Fruit fly (Drosophila melanogaster) whole organism, embryonic: Measurements from ENCODE around the gene CG8300.

ENCODE experiments used
- Abd-B ChIP-seq: fragments of 200-800 bp; sonication (Bioruptor generic); optimal IDR thresholded peaks from 2 replicates; lab custom pipeline; 2018; ENCODE audit warnings: missing biosample characterization, mild to moderate bottlenecking, missing genetic modification characterization, moderate library complexity
- Asciz ChIP-seq: fragments of 200-800 bp; sonication (Bioruptor generic); optimal IDR thresholded peaks from 2 replicates; lab custom pipeline; 2017; ENCODE audit warnings: missing biosample characterization, mild to moderate bottlenecking, missing genetic modification characterization, missing genetic modification reagents
- Bgb ChIP-seq: fragments of 200-800 bp; sonication (Bioruptor generic); IDR thresholded peaks from 2 replicates; pipeline ENCODE4 v1.3.6; 2022; ENCODE audit warnings: missing biosample characterization, missing genetic modification characterization; ENCODE audit not compliant: partially characterized antibody
- CG10147 ChIP-seq: fragments of 200-800 bp; sonication (Bioruptor generic); optimal IDR thresholded peaks from 2 replicates; lab custom pipeline; 2019; ENCODE audit warnings: missing biosample characterization, mild to moderate bottlenecking, missing genetic modification characterization, moderate library complexity
- CG10462 ChIP-seq: fragments of 200-800 bp; sonication (Bioruptor generic); optimal IDR thresholded peaks from 2 replicates; lab custom pipeline; 2016; ENCODE audit warnings: missing biosample characterization, missing genetic modification characterization
- CG11560 ChIP-seq: fragments of 200-800 bp; sonication (Bioruptor generic); IDR thresholded peaks from 3 replicates; pipeline ENCODE4 v1.3.6; 2022; ENCODE audit warnings: missing biosample characterization, missing genetic modification characterization
- CG12236 ChIP-seq: fragments of 200-800 bp; sonication (Bioruptor generic); optimal IDR thresholded peaks from 2 replicates; lab custom pipeline; 2016; ENCODE audit warnings: missing biosample characterization, missing genetic modification characterization
- CG13296 ChIP-seq: fragments of 200-800 bp; sonication (Bioruptor generic); optimal IDR thresholded peaks from 3 replicates; lab custom pipeline; 2018; ENCODE audit warnings: missing biosample characterization, mild to moderate bottlenecking, missing genetic modification characterization
- CG1647 ChIP-seq: fragments of 200-800 bp; sonication (Bioruptor generic); optimal IDR thresholded peaks from 3 replicates; lab custom pipeline; 2016; ENCODE audit warnings: missing biosample characterization, missing genetic modification characterization
- CG17328 ChIP-seq: fragments of 200-800 bp; sonication (Bioruptor generic); IDR thresholded peaks from 2 replicates; pipeline ENCODE4 v1.3.6; 2022; ENCODE audit warnings: missing biosample characterization, missing genetic modification characterization
- CG2875 ChIP-seq: fragments of 200-800 bp; sonication (Bioruptor generic); optimal IDR thresholded peaks from 2 replicates; lab custom pipeline; 2017; ENCODE audit warnings: missing biosample characterization, mild to moderate bottlenecking, missing genetic modification characterization, missing genetic modification reagents
- CG3726 ChIP-seq: fragments of 200-800 bp; sonication (Bioruptor generic); IDR thresholded peaks from 3 replicates; pipeline ENCODE4, ENCODE4 v1.3.6; 2022; ENCODE audit warnings: missing biosample characterization, missing genetic modification characterization
- CG3838 ChIP-seq: fragments of 200-800 bp; sonication (Bioruptor generic); optimal IDR thresholded peaks from 3 replicates; lab custom pipeline; 2016; ENCODE audit warnings: missing biosample characterization, missing genetic modification characterization
- CG42726 ChIP-seq: fragments of 200-800 bp; sonication (Bioruptor generic); IDR thresholded peaks from 2 replicates; pipeline ENCODE4 v1.3.6; 2022; ENCODE audit warnings: missing biosample characterization, missing genetic modification characterization; ENCODE audit not compliant: partially characterized antibody
- CG4617 ChIP-seq: fragments of 200-800 bp; sonication (Bioruptor generic); optimal IDR thresholded peaks from 3 replicates; lab custom pipeline; 2016; ENCODE audit warnings: missing biosample characterization, missing genetic modification characterization, borderline replicate concordance
- CG4707 ChIP-seq: fragments of 200-800 bp; sonication (Bioruptor generic); optimal IDR thresholded peaks from 2 replicates; lab custom pipeline; 2018; ENCODE audit warnings: missing biosample characterization, mild to moderate bottlenecking, missing genetic modification characterization, moderate library complexity
- CG5245 ChIP-seq: fragments of 200-800 bp; sonication (Bioruptor generic); optimal IDR thresholded peaks from 3 replicates; lab custom pipeline; 2016; ENCODE audit warnings: missing biosample characterization, missing genetic modification characterization
- CG7839 ChIP-seq: fragments of 200-800 bp; sonication (Bioruptor generic); optimal IDR thresholded peaks from 3 replicates; lab custom pipeline; 2018; ENCODE audit warnings: missing biosample characterization, mild to moderate bottlenecking, missing genetic modification characterization, moderate library complexity
- CrebB ChIP-seq: fragments of 200-800 bp; sonication (Bioruptor generic); optimal IDR thresholded peaks from 3 replicates; lab custom pipeline; 2018; ENCODE audit warnings: missing biosample characterization, mild to moderate bottlenecking, missing genetic modification characterization
- D19A ChIP-seq: fragments of 200-800 bp; optimal IDR thresholded peaks from 3 replicates; lab custom pipeline; 2019; ENCODE audit warnings: missing biosample characterization, mild to moderate bottlenecking, missing genetic modification characterization, moderate library complexity
- Dbx ChIP-seq: fragments of 200-800 bp; sonication (Bioruptor generic); IDR thresholded peaks from 3 replicates; pipeline ENCODE4 v1.3.6; 2022; ENCODE audit warnings: missing biosample characterization, missing genetic modification characterization
- Doc3 ChIP-seq: fragments of 200-800 bp; sonication (Bioruptor generic); IDR thresholded peaks from 3 replicates; pipeline ENCODE4 v1.3.6; 2022; ENCODE audit warnings: missing biosample characterization, missing genetic modification characterization; ENCODE audit not compliant: partially characterized antibody
- Ets97D ChIP-seq: fragments of 200-800 bp; sonication (Bioruptor generic); optimal IDR thresholded peaks from 3 replicates; lab custom pipeline; 2016; ENCODE audit warnings: missing biosample characterization, missing genetic modification characterization
- GATAe ChIP-seq: fragments of 200-800 bp; sonication (Bioruptor generic); conservative IDR thresholded peaks from 2 replicates; pipeline ENCODE4 v1.3.6; 2022; ENCODE audit warnings: missing biosample characterization, missing genetic modification characterization
- Hand ChIP-seq: fragments of 200-800 bp; sonication (Bioruptor generic); optimal IDR thresholded peaks from 2 replicates; lab custom pipeline; 2017; ENCODE audit warnings: mild to moderate bottlenecking, missing biosample characterization, missing genetic modification reagents, missing genetic modification characterization
- Hr39 ChIP-seq: fragments of >200 bp; optimal IDR thresholded peaks from 2 replicates; lab custom pipeline; 2017
- Hr78 ChIP-seq, 2 experiments: fragments of 200-800 bp in 1 of 2; fragments of >200 bp in 1 of 2; sonication (Bioruptor generic) in 1 of 2; optimal IDR thresholded peaks; 2 replicates each; lab custom pipeline; 2017 to 2019; ENCODE audit warnings: missing biosample characterization in 2 of 2, missing genetic modification characterization in 2 of 2, mild to moderate bottlenecking in 1 of 2, moderate library complexity in 1 of 2
- MTF-1 ChIP-seq: fragments of 200-800 bp; sonication (Bioruptor generic); optimal IDR thresholded peaks from 2 replicates; lab custom pipeline; 2018; ENCODE audit warnings: missing biosample characterization, mild to moderate bottlenecking, missing genetic modification characterization, borderline replicate concordance
- NFAT ChIP-seq: fragments of 200-800 bp; sonication (Bioruptor generic); IDR thresholded peaks from 2 replicates; pipeline ENCODE4 v1.3.6; 2022; ENCODE audit warnings: missing biosample characterization, missing genetic modification characterization
- Tbp ChIP-seq: fragments of >200 bp; optimal IDR thresholded peaks from 2 replicates; lab custom pipeline; 2018; ENCODE audit warnings: missing biosample characterization, missing genetic modification characterization
- Trl ChIP-seq, 3 experiments: fragments of >200 bp in 2 of 3; fragments of 200-800 bp in 1 of 3; sonication (Bioruptor generic) in 1 of 3; optimal IDR thresholded peaks; 2 replicates in 1 of 3; 3 replicates in 2 of 3; lab custom pipeline; 2016 to 2017; ENCODE audit warnings: missing biosample characterization in 1 of 3, missing genetic modification characterization in 1 of 3
- ato ChIP-seq: fragments of 200-800 bp; sonication (Bioruptor generic); IDR thresholded peaks from 2 replicates; pipeline ENCODE4 v1.3.6; 2022; ENCODE audit warnings: missing biosample characterization, missing genetic modification characterization; ENCODE audit not compliant: partially characterized antibody
- br ChIP-seq: fragments of >200 bp; optimal IDR thresholded peaks from 2 replicates; lab custom pipeline; 2017
- eve ChIP-seq, 2 experiments: fragments of >200 bp; optimal IDR thresholded peaks; 2 replicates each; lab custom pipeline; 2017; ENCODE audit warnings: missing biosample characterization in 2 of 2, missing genetic modification characterization in 2 of 2
- gsb ChIP-seq: fragments of 200-800 bp; sonication (Bioruptor generic); IDR thresholded peaks from 2 replicates; pipeline ENCODE4 v1.3.6; 2022; ENCODE audit warnings: missing biosample characterization, missing genetic modification characterization
- gt ChIP-seq: fragments of 200-800 bp; sonication (Bioruptor generic); IDR thresholded peaks from 2 replicates; pipeline ENCODE4 v1.3.6; 2022; ENCODE audit warnings: missing biosample characterization, missing genetic modification characterization
- hb ChIP-seq: fragments of 200-800 bp; sonication (Bioruptor generic); IDR thresholded peaks from 3 replicates; pipeline ENCODE4 v1.3.6; 2022; ENCODE audit warnings: missing biosample characterization, missing genetic modification characterization; ENCODE audit not compliant: partially characterized antibody
- inv ChIP-seq: fragments of 200-800 bp; sonication (Bioruptor generic); IDR thresholded peaks from 2 replicates; pipeline ENCODE4 v1.3.6; 2022; ENCODE audit warnings: missing biosample characterization, missing genetic modification characterization; ENCODE audit not compliant: partially characterized antibody
- jumu ChIP-seq: fragments of 200-800 bp; sonication (Bioruptor generic); optimal IDR thresholded peaks from 3 replicates; lab custom pipeline; 2016; ENCODE audit warnings: missing biosample characterization, missing genetic modification characterization
- kah ChIP-seq: fragments of 200-800 bp; sonication (Bioruptor generic); optimal IDR thresholded peaks from 2 replicates; lab custom pipeline; 2018; ENCODE audit warnings: missing biosample characterization, mild to moderate bottlenecking, missing genetic modification characterization
- nau ChIP-seq: fragments of 200-800 bp; sonication (Bioruptor generic); optimal IDR thresholded peaks from 3 replicates; lab custom pipeline; 2017; ENCODE audit warnings: missing biosample characterization, mild to moderate bottlenecking, missing genetic modification characterization, missing genetic modification reagents
- nerfin-1 ChIP-seq: fragments of 200-800 bp; sonication (Bioruptor generic); optimal IDR thresholded peaks from 3 replicates; lab custom pipeline; 2019; ENCODE audit warnings: missing biosample characterization, mild to moderate bottlenecking, missing genetic modification characterization, moderate library complexity
- peb ChIP-seq: fragments of 200-800 bp; sonication (Bioruptor generic); IDR thresholded peaks from 2 replicates; pipeline ENCODE4 v1.3.6; 2022; ENCODE audit warnings: missing biosample characterization, missing genetic modification characterization
- pnt ChIP-seq: fragments of 200-800 bp; sonication (Bioruptor generic); optimal IDR thresholded peaks from 3 replicates; lab custom pipeline; 2016; ENCODE audit warnings: missing biosample characterization, missing genetic modification characterization
- sim ChIP-seq: fragments of 200-800 bp; sonication (Bioruptor generic); IDR thresholded peaks from 2 replicates; pipeline ENCODE4 v1.3.6; 2022; ENCODE audit warnings: missing biosample characterization, missing genetic modification characterization
- slbo ChIP-seq: fragments of 200-800 bp; sonication (Bioruptor generic); IDR thresholded peaks from 2 replicates; pipeline ENCODE4 v1.3.6; 2022; ENCODE audit warnings: missing biosample characterization, missing genetic modification characterization
- slou ChIP-seq: fragments of 200-800 bp; sonication (Bioruptor generic); optimal IDR thresholded peaks from 3 replicates; lab custom pipeline; 2016; ENCODE audit warnings: missing biosample characterization, missing genetic modification characterization
- zfh2 ChIP-seq: fragments of 200-800 bp; sonication (Bioruptor generic); optimal IDR thresholded peaks from 2 replicates; lab custom pipeline; 2016; ENCODE audit warnings: missing biosample characterization, missing genetic modification characterization

Gene CG8300

DNA sequence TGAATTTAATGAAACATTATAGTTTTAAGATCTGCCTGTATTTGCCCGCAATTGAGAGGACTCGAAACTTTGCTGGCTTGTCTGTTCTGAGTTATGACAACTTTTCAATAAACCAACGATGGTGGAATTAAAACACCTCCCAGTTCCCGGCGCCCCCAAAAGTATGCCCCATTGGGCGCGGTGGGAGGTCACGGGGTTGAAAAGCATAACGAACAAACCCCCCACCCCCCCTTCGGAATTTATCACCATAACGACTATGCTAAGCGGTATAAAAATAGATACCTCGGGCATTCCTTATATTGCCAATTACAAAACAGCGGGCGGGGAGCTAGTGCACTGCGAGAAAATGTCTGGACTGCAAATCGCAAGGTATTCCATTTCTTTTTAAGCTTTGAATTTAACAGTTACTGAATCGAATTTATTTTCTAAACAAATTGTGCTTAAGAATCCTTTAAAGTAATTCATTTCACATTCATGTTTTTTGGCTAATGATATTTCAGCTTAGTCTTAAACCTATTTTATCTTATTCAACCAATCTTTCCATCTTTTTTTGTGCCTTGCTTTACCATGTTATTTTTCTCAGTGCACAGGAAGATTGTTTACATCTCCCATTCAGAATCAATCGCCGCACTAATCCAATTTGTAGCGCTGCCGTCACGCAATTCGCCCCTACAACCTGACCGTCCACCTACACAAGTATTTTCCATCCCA, 3.2 kb upstream of the CG8300 start (continued):
- TF ChIP-seq CG17328 (GFP tag; lab: Robert Waterston, UW) (peak; percentile 84), CG5245 (GFP tag; lab: Kevin White, UChicago) (peak; percentile 69), sim (GFP tag; lab: Robert Waterston, UW) (peak; percentile 55; the same call in 1 of the 2 replicates), Dbx (peak; percentile 61; the same call in 2 of the 3 replicates), CG12236 (peak; percentile 81), nerfin-1 (tag; lab: Kevin White, UChicago) (peak; percentile 70), zfh2 (GFP tag; lab: Kevin White, UChicago) (peak; percentile 85), D19A (tag; lab: Kevin White, UChicago) (peak; percentile 72), gsb (peak; percentile 47; the same call in 1 of the 2 replicates), MTF-1 (no peak), nau (peak; percentile 72), slbo (GFP tag; lab: Robert Waterston, UW) (peak; percentile 87), CG3726 (GFP tag; lab: Robert Waterston, UW) (0 out of 3 replicates have a peak, but pooled peaks have one; percentile 70), jumu (no peak), CG3838 (GFP tag; lab: Kevin White, UChicago) (peak; percentile 54), Asciz (peak; percentile 73), CG7839 (tag; lab: Kevin White, UChicago) (peak; percentile 90), CG1647 (GFP tag; lab: Kevin White, UChicago) (no peak), Doc3 (GFP tag; lab: Robert Waterston, UW) (no peak), Tbp (GFP tag; lab: Kevin White, UChicago) (no peak), inv (no peak), peb (GFP tag; lab: Robert Waterston, UW) (peak; percentile 53; the same call in 1 of the 2 replicates), slou (GFP tag; lab: Kevin White, UChicago) (peak; percentile 82), Abd-B (GFP tag; lab: Kevin White, UChicago) (peak; percentile 89), CrebB (tag; lab: Kevin White, UChicago) (peak; percentile 77), CG13296 (GFP tag; lab: Kevin White, UChicago) (peak; percentile 73), pnt (GFP tag; lab: Kevin White, UChicago) (peak; percentile 54), gt (GFP tag; lab: Robert Waterston, UW) (no peak), Bgb (no peak), NFAT (GFP tag; lab: Robert Waterston, UW) (no peak; the same call in 1 of the 2 replicates), Hr39 (lab: Kevin White, UChicago) (no peak), Ets97D (GFP tag; lab: Kevin White, UChicago) (peak; percentile 15), CG10147 (peak; percentile 84), ato (GFP tag; lab: Robert Waterston, UW) (no peak), CG4617 (GFP tag; lab: Kevin White, UChicago) (peak; percentile 93), eve (GFP tag; optimal IDR thresholded peaks at IDR 0.05; lab: Kevin White, UChicago) (no peak), CG10462 (GFP tag; lab: Kevin White, UChicago) (peak; percentile 64), Hr78 (GFP tag; optimal IDR thresholded peaks at IDR 0.05; lab: Kevin White, UChicago) (peak in 1 of 2 experiments; percentile 100), CG2875 (peak; percentile 77), kah (GFP tag; lab: Kevin White, UChicago) (peak; percentile 44), CG4707 (GFP tag; lab: Kevin White, UChicago) (no peak), br (lab: Kevin White, UChicago) (no peak), CG11560 (peak; percentile 44; the same call in 1 of the 3 replicates), hb (GFP tag; lab: Robert Waterston, UW) (no peak), CG42726 (GFP tag; lab: Robert Waterston, UW) (peak; percentile 45; the same call in 1 of the 2 replicates), Hand (GFP tag; lab: Kevin White, UChicago) (peak; percentile 84), GATAe (no peak; the same call in 1 of the 2 replicates), Trl (optimal IDR thresholded peaks at IDR 0.05; lab: Kevin White, UChicago) (no peak), Trl (GFP tag; optimal IDR thresholded peaks at IDR 0.05; lab: Kevin White, UChicago) (peak; percentile 33)
